Worm (Caenorhabditis elegans) whole organism, L2 larva: Measurements from ENCODE around the gene nish-1.

Source experiments
- R02D3.7 ChIP-seq: fragments of 150-350 bp; optimal IDR thresholded peaks from 2 replicates; lab custom pipeline; 2014; ENCODE audit warnings: missing biosample characterization, missing genetic modification characterization
- Y55F3AM.14 ChIP-seq: fragments of 200-800 bp; sonication (Bioruptor generic); optimal IDR thresholded peaks from 2 replicates; lab custom pipeline; 2018; ENCODE audit warnings: mild to moderate bottlenecking, missing genetic modification characterization, missing compliant biosample characterization
- ZK546.5 ChIP-seq: sonication (generic microtip); optimal IDR thresholded peaks from 2 replicates; lab custom pipeline; 2017; ENCODE audit warnings: missing biosample characterization, missing genetic modification characterization
- aly-2 ChIP-seq: fragments of 150-350 bp; optimal IDR thresholded peaks from 2 replicates; lab custom pipeline; 2014; ENCODE audit warnings: missing biosample characterization, missing genetic modification characterization
- ama-1 ChIP-seq: fragments of 150-350 bp; optimal IDR thresholded peaks from 2 replicates; lab custom pipeline; 2018; ENCODE audit warnings: inconsistent platforms
- blmp-1 ChIP-seq: sonication (generic microtip); optimal IDR thresholded peaks from 2 replicates; lab custom pipeline; 2017; ENCODE audit warnings: missing genetic modification characterization, mild to moderate bottlenecking, missing compliant biosample characterization, antibody characterized with exemption, moderate library complexity; ENCODE audit not compliant: insufficient read depth
- ceh-16 ChIP-seq: fragments of 150-350 bp; optimal IDR thresholded peaks from 2 replicates; lab custom pipeline; 2014; ENCODE audit warnings: missing biosample characterization, missing genetic modification characterization
- crh-2 ChIP-seq: sonication (generic microtip); optimal IDR thresholded peaks from 2 replicates; lab custom pipeline; 2017; ENCODE audit warnings: missing biosample characterization, missing genetic modification characterization
- dmd-4 ChIP-seq: sonication (generic microtip); optimal IDR thresholded peaks from 2 replicates; lab custom pipeline; 2017; ENCODE audit warnings: missing biosample characterization, missing genetic modification characterization
- elt-3 ChIP-seq: sonication (generic microtip); optimal IDR thresholded peaks from 2 replicates; lab custom pipeline; 2017; ENCODE audit warnings: missing biosample characterization, missing genetic modification characterization
- fos-1 ChIP-seq: fragments of 150-350 bp; optimal IDR thresholded peaks from 2 replicates; lab custom pipeline; 2014; ENCODE audit warnings: missing biosample characterization, missing genetic modification characterization
- lin-39 ChIP-seq: fragments of 150-350 bp; optimal IDR thresholded peaks from 2 replicates; lab custom pipeline; 2014; ENCODE audit warnings: missing biosample characterization, missing genetic modification reagents, missing genetic modification characterization
- lsy-2 ChIP-seq, 2 experiments: fragments of 150-350 bp in 1 of 2; sonication (generic microtip) in 1 of 2; optimal IDR thresholded peaks; 2 replicates each; lab custom pipeline; 2014 to 2017; ENCODE audit warnings: missing biosample characterization in 2 of 2, missing genetic modification characterization in 2 of 2
- mab-5 ChIP-seq: fragments of 150-350 bp; optimal IDR thresholded peaks from 2 replicates; lab custom pipeline; 2014; ENCODE audit warnings: missing biosample characterization, missing genetic modification characterization
- mbf-1 ChIP-seq: sonication (generic microtip); optimal IDR thresholded peaks from 2 replicates; lab custom pipeline; 2017; ENCODE audit warnings: missing biosample characterization, missing genetic modification characterization
- mdl-1 ChIP-seq, 2 experiments: fragments of 150-350 bp in 1 of 2; sonication (generic microtip) in 1 of 2; optimal IDR thresholded peaks; 2 replicates each; lab custom pipeline; 2017; ENCODE audit warnings: missing biosample characterization in 2 of 2, missing genetic modification characterization in 2 of 2
- nhr-10 ChIP-seq: sonication (generic microtip); optimal IDR thresholded peaks from 2 replicates; lab custom pipeline; 2017; ENCODE audit warnings: missing biosample characterization, missing genetic modification characterization
- nhr-12 ChIP-seq: fragments of 150-350 bp; optimal IDR thresholded peaks from 2 replicates; lab custom pipeline; 2014; ENCODE audit warnings: missing biosample characterization, missing genetic modification characterization
- nhr-21 ChIP-seq: fragments of 150-350 bp; optimal IDR thresholded peaks from 2 replicates; lab custom pipeline; 2014; ENCODE audit warnings: missing biosample characterization, missing genetic modification characterization
- nhr-23 ChIP-seq: fragments of 150-350 bp; optimal IDR thresholded peaks from 2 replicates; lab custom pipeline; 2014; ENCODE audit warnings: missing biosample characterization, missing genetic modification reagents, missing genetic modification characterization
- nhr-6 ChIP-seq: fragments of 150-350 bp; optimal IDR thresholded peaks from 2 replicates; lab custom pipeline; 2014; ENCODE audit warnings: missing biosample characterization, missing genetic modification characterization
- nhr-77 ChIP-seq: fragments of 150-350 bp; optimal IDR thresholded peaks from 2 replicates; lab custom pipeline; 2014; ENCODE audit warnings: missing biosample characterization, missing genetic modification characterization
- peb-1 ChIP-seq: fragments of 150-350 bp; optimal IDR thresholded peaks from 2 replicates; lab custom pipeline; 2014; ENCODE audit warnings: missing biosample characterization, missing genetic modification characterization
- sem-4 ChIP-seq: fragments of 150-350 bp; optimal IDR thresholded peaks from 2 replicates; lab custom pipeline; 2014; ENCODE audit warnings: missing biosample characterization, missing genetic modification reagents, missing genetic modification characterization
- skn-1 ChIP-seq: sonication (generic microtip); optimal IDR thresholded peaks from 2 replicates; lab custom pipeline; 2017; ENCODE audit warnings: missing biosample characterization, missing genetic modification characterization
- sma-3 ChIP-seq: sonication (generic microtip); optimal IDR thresholded peaks from 2 replicates; lab custom pipeline; 2016; ENCODE audit warnings: missing genetic modification reagents, missing genetic modification characterization, missing compliant biosample characterization
- sma-9 ChIP-seq, 2 experiments: fragments of 150-350 bp in 1 of 2; sonication (generic microtip) in 1 of 2; optimal IDR thresholded peaks; 2 replicates each; lab custom pipeline; 2014 to 2016; ENCODE audit warnings: missing genetic modification characterization in 2 of 2, mild to moderate bottlenecking in 1 of 2, missing biosample characterization in 1 of 2, missing compliant biosample characterization in 1 of 2, missing genetic modification reagents in 1 of 2, moderate library complexity in 1 of 2
- unc-55 ChIP-seq: fragments of 150-350 bp; sonication (generic microtip); optimal IDR thresholded peaks from 3 replicates; lab custom pipeline; 2014; ENCODE audit warnings: missing biosample characterization, missing genetic modification reagents, missing genetic modification characterization
- zag-1 ChIP-seq: fragments of 150-350 bp; optimal IDR thresholded peaks from 2 replicates; lab custom pipeline; 2014; ENCODE audit warnings: missing biosample characterization, missing genetic modification characterization
- ztf-1 ChIP-seq: fragments of 200-800 bp; sonication (Bioruptor generic); conservative IDR thresholded peaks from 2 replicates; pipeline ENCODE4 v1.3.6; 2022; ENCODE audit warnings: missing genetic modification characterization, missing compliant biosample characterization
- ztf-4 ChIP-seq: fragments of 150-350 bp; optimal IDR thresholded peaks from 2 replicates; lab custom pipeline; 2014; ENCODE audit warnings: missing biosample characterization, missing genetic modification characterization

nish-1 gene

ce11 chrIV:10869642-10870041 is 5.5 kb downstream of the nish-1 start:
- TF ChIP-seq nhr-21 (tag; lab: Kevin White, UChicago) (no peak), sem-4 (no peak), nhr-6 (no peak), unc-55 (GFP tag; lab: Kevin White, UChicago) (no peak), ama-1 (lab: Kevin White, UChicago) (no peak), R02D3.7 (tag; lab: Kevin White, UChicago) (no peak), nhr-77 (tag; lab: Kevin White, UChicago) (no peak), mdl-1 (tag; optimal IDR thresholded peaks at IDR 0.05; lab: Kevin White, UChicago) (no peak), nhr-10 (no peak), ceh-16 (tag; lab: Kevin White, UChicago) (no peak), zag-1 (tag; lab: Kevin White, UChicago) (no peak), ZK546.5 (no peak), sma-9 (GFP tag; optimal IDR thresholded peaks at IDR 0.05; lab: Kevin White, UChicago) (no peak), sma-9 (tag; optimal IDR thresholded peaks at IDR 0.05; lab: Kevin White, UChicago) (no peak), aly-2 (tag; lab: Kevin White, UChicago) (no peak)

DNA sequence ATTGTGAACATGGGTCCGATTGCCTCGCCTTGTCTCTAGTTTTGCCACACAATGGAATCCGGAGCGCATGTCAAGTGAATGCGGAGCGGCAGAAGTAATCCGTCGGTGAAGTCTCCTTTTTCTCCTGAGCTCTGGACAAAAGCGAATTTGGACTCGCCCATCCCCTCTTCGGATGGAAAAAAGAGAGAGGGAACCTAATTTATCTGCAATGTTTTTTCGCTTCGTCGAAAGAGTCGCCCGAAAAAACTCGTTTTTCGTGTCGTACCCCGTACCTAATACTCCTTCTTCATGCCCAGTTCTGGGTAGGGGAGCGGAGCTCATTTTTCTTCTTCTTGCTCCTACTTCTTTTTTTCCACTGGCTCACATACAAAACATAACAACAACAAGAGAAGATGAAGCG is 6.0 kb downstream of the nish-1 start:
- TF ChIP-seq nhr-23 (tag; lab: Kevin White, UChicago) (no peak), blmp-1 (tag; lab: Kevin White, UChicago) (no peak), peb-1 (tag; lab: Kevin White, UChicago) (no peak), ztf-1 (GFP tag; lab: Robert Waterston, UW) (no peak), ceh-16 (tag; lab: Kevin White, UChicago) (no peak), ZK546.5 (no peak)

ce11 chrIV:10874527-10874926 is 10.4 kb downstream of the nish-1 start, which contains the start of gene F13E9.12:
TSS of gene F13E9.12 (minus strand) at chrIV:10874627.
- TF ChIP-seq sma-9 (GFP tag; optimal IDR thresholded peaks at IDR 0.05; lab: Kevin White, UChicago) (no peak), sma-9 (tag; optimal IDR thresholded peaks at IDR 0.05; lab: Kevin White, UChicago) (no peak), ztf-4 (no peak), sma-3 (GFP tag; lab: Kevin White, UChicago) (no peak), skn-1 (no peak), unc-55 (GFP tag; lab: Kevin White, UChicago) (no peak), ZK546.5 (no peak), nhr-6 (no peak), Y55F3AM.14 (GFP tag; lab: Kevin White, UChicago) (no peak), lin-39 (tag; lab: Kevin White, UChicago) (no peak), nhr-12 (no peak), zag-1 (tag; lab: Kevin White, UChicago) (no peak), nhr-23 (tag; lab: Kevin White, UChicago) (no peak), nhr-10 (no peak)

ce11 chrIV:10876844-10877243 is 12.7 kb downstream of the nish-1 start, which contains the start of gene fipr-14:
TSS of gene fipr-14 (plus strand) at chrIV:10877144.
- no peak for TF ChIP-seq ZK546.5
- no peak for TF ChIP-seq fos-1 (tag; lab: Kevin White, UChicago)

- TF ChIP-seq unc-55 (GFP tag; lab: Kevin White, UChicago): no peak
- TF ChIP-seq crh-2: no peak
- TF ChIP-seq aly-2 (tag; lab: Kevin White, UChicago): no peak
- TF ChIP-seq sem-4: no peak
- TF ChIP-seq R02D3.7 (tag; lab: Kevin White, UChicago): no peak
- no peak for TF ChIP-seq elt-3 (tag; lab: Kevin White, UChicago)
- no peak for TF ChIP-seq nhr-6
- TF ChIP-seq, all 48 proteins: peak for 0
Observed at ce11 chrIV:10879542-10879941, 15.4 kb downstream of the nish-1 start, which contains the start of gene sdz-13. TSS of gene sdz-13 (minus strand) at chrIV:10879642.

DNA sequence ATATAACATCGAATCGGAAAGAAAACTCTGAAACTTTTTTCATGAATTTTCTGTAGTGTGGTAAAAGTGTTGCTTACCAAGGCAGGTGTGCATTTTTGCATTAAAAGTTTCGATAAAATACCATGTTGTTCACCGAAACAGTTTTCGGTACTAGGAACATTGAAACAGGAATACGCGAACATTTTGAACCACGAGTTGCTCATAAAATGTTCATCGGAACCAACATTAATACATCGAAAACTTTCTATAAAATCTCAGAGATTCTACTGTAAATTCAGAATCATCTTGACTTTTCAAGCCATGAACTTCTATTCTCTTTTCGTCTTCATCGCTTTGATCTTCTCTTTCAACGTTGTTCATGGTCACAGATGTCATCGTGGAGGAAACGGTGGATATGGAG is 16.1 kb downstream of the nish-1 start, which contains the start of gene fipr-15:
TSS of gene fipr-15 (plus strand) at position 301 of the 400 bp plus-strand sequence.
- TF ChIP-seq Y55F3AM.14 (GFP tag; lab: Kevin White, UChicago) (no peak), lin-39 (tag; lab: Kevin White, UChicago) (no peak), lsy-2 (tag; optimal IDR thresholded peaks at IDR 0.05; lab: Kevin White, UChicago) (no peak), R02D3.7 (tag; lab: Kevin White, UChicago) (no peak), dmd-4 (tag; lab: Kevin White, UChicago) (no peak), mab-5 (tag; lab: Kevin White, UChicago) (no peak), zag-1 (tag; lab: Kevin White, UChicago) (no peak), ceh-16 (tag; lab: Kevin White, UChicago) (no peak), mbf-1 (tag; lab: Kevin White, UChicago) (no peak)
